Worm (Caenorhabditis elegans): Measurements from ENCODE around the gene dnj-11.
A peak's percentile ranks its signal among the peaks of the same experiment; 100 is the strongest.

- no peak for TF ChIP-seq skn-1 (tag; optimal IDR thresholded peaks at IDR 0.05)
- no peak for TF ChIP-seq mdl-1 (tag; optimal IDR thresholded peaks at IDR 0.05)
- no peak for TF ChIP-seq daf-12 (tag; optimal IDR thresholded peaks at IDR 0.05)
- TF ChIP-seq R02D3.7 (tag; optimal IDR thresholded peaks at IDR 0.05), result no peak
- TF ChIP-seq nhr-67 (tag; optimal IDR thresholded peaks at IDR 0.05), result no peak
- TF ChIP-seq pqm-1 (tag; optimal IDR thresholded peaks at IDR 0.05), result peak; percentile 38
- TF ChIP-seq nhr-77 (tag; optimal IDR thresholded peaks at IDR 0.05), result no peak
- no peak for TF ChIP-seq ceh-16 (tag; optimal IDR thresholded peaks at IDR 0.05)
- no peak for TF ChIP-seq aly-2 (tag; optimal IDR thresholded peaks at IDR 0.05)
Measured at ce11 chrIV:6574343-6574742, 11.3 kb upstream of the dnj-11 start.

All from whole organism, L3 larva.